Worm (Caenorhabditis elegans): Measurements from ENCODE around the gene F15E6.5.

DNA sequence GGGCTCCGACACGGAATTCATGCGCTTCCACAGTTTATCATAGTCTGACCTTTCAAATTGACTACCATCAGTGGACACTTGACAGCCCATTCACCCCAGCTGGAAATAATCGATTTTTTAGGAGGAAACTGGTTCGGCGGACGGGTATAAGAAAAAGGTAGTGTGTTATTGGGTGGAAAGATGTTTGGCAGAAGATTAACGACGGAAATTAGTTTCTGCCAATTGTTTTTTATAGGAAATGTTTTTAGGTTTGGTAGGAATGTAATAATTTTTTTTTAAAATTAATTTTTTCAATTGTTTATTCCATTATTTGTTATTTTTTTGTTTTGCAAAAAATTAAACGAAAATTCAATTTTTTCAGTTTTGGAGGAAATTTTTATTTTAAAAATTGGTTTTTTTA is 9.6 kb downstream of the F15E6.5 start, which contains the start of gene F15E6.9:
- TF ChIP-seq ceh-13 (GFP tag; optimal IDR thresholded peaks at IDR 0.05) (no peak), hmbx-1 (tag; optimal IDR thresholded peaks at IDR 0.05) (no peak), ama-1 (optimal IDR thresholded peaks at IDR 0.05) (no peak), tbx-11 (GFP tag; IDR thresholded peaks at IDR 0.05) (no peak), hnd-1 (tag; optimal IDR thresholded peaks at IDR 0.05) (no peak), pes-1 (GFP tag; IDR thresholded peaks at IDR 0.05) (no peak), tbx-37 (GFP tag; conservative IDR thresholded peaks at IDR 0.05) (no peak), sea-1 (GFP tag; conservative IDR thresholded peaks at IDR 0.05) (no peak)
